Worm (Caenorhabditis elegans): ENCODE measurements around the gene T09B9.4.

The T09B9.4 gene

DNA sequence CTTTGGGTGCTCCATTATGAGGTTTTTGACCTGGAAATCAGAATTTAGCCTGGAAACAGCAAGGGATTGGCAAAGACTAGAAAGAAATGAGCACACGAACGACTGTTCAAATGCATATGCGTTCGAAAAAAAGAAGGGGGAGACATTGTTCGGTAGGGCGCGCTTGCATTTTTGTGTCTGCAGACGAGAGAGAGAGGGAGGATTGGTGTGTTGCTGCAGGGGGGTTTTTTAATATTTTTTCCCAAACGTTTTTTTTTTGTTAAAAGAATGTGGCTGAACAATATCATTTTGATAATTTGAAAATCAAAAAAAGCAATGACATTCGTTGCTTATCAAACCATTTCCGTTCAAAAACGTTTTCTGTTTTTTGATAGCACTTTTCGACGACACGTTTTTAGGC lies at the start of gene T09B9.4:
TSS of gene T09B9.4 (minus strand) at position 30 of the 400 bp plus-strand sequence.
- TF ChIP-seq zag-1 (tag; optimal IDR thresholded peaks at IDR 0.05): peak; percentile 16
- TF ChIP-seq ztf-4 (tag; optimal IDR thresholded peaks at IDR 0.05): no peak
- TF ChIP-seq mdl-1 (tag; optimal IDR thresholded peaks at IDR 0.05): no peak
- peak; percentile 40 for TF ChIP-seq fos-1 (tag; optimal IDR thresholded peaks at IDR 0.05)
- TF ChIP-seq nhr-129 (tag; optimal IDR thresholded peaks at IDR 0.05): peak; percentile 17
- TF ChIP-seq C34F6.9 (tag; optimal IDR thresholded peaks at IDR 0.05): peak; percentile 66

DNA sequence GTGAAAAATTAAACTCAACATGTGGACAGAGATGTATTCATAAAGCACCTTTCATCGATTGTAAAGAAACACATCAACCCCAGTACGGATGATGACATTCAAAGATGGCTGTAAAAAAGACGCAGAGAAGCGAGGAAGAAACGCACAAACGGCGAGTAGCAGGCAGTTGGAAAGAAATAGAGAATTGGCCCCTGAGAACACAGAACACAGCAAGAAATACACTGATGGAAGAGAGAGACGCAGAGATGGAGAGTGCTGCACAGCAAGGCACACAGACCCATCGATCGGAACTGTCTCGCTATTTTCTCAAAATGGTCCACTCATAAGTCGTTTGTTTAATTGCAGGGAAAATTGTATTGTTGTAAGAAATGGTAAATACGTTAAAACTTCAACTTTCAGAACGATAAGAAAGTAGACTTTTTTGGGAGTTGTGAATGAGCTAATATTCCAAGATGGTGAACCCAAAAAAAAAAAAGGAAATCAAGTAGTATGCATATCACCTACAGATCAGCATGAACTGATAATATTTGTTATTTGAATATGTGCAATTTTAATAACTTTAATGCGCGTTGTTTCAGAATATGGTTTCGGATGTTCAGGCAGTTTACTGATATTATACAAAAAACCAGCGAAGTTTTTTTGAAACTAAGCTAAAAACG lies 48.6 kb upstream of the T09B9.4 start:
- TF ChIP-seq fos-1 (tag; optimal IDR thresholded peaks at IDR 0.05) (peak; percentile 78), lsy-2 (tag; optimal IDR thresholded peaks at IDR 0.05) (peak in 1 of 2 experiments; percentile 52), nhr-23 (tag; optimal IDR thresholded peaks at IDR 0.05) (no peak), skn-1 (tag; optimal IDR thresholded peaks at IDR 0.05) (peak; percentile 81), unc-55 (GFP tag; optimal IDR thresholded peaks at IDR 0.05) (peak; percentile 68), crh-2 (tag; optimal IDR thresholded peaks at IDR 0.05) (peak; percentile 77), nhr-129 (tag; optimal IDR thresholded peaks at IDR 0.05) (peak; percentile 89), nhr-6 (tag; optimal IDR thresholded peaks at IDR 0.05) (peak; percentile 63), lin-39 (tag; optimal IDR thresholded peaks at IDR 0.05) (no peak), zag-1 (tag; optimal IDR thresholded peaks at IDR 0.05) (peak; percentile 41), F13H6.1 (tag; optimal IDR thresholded peaks at IDR 0.05) (peak; percentile 68), C34F6.9 (tag; optimal IDR thresholded peaks at IDR 0.05) (peak; percentile 76), sma-9 (GFP tag; optimal IDR thresholded peaks at IDR 0.05) (peak; percentile 26), sma-9 (tag; optimal IDR thresholded peaks at IDR 0.05) (no peak), blmp-1 (tag; optimal IDR thresholded peaks at IDR 0.05; ENCODE audit: insufficient read depth) (no peak), sma-3 (GFP tag; optimal IDR thresholded peaks at IDR 0.05) (peak; percentile 20)

DNA sequence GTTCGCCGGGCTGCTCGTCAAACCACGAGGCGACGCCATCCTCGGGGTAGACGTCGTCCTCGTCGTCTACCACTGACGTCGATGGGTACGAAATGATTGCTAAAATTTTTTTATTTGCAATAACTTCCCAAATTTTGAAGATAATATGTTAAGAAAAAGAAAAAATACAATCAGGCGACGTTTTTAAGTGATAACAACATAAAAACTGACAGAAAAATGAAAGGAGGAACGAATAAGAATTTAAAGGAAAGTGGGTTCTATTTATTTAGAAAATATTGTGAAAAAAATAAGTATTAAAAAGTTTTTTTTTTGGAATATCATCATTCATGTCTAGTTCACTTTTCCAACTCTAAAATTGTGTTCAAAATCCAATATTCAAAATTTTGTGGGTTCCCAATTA lies 48.0 kb upstream of the T09B9.4 start, which contains the start of gene dpy-22:
TSS of gene dpy-22 (minus strand) at position 101 of the 400 bp plus-strand sequence.
- TF ChIP-seq ama-1 (optimal IDR thresholded peaks at IDR 0.05): no peak
- no peak for TF ChIP-seq elt-3 (tag; optimal IDR thresholded peaks at IDR 0.05)
- no peak for TF ChIP-seq F13H6.1 (tag; optimal IDR thresholded peaks at IDR 0.05)
- no peak for TF ChIP-seq sma-3 (GFP tag; optimal IDR thresholded peaks at IDR 0.05)
- no peak for TF ChIP-seq lsy-2 (tag; optimal IDR thresholded peaks at IDR 0.05)
- TF ChIP-seq mdl-1 (tag; optimal IDR thresholded peaks at IDR 0.05): no peak
- no peak for TF ChIP-seq nhr-21 (tag; optimal IDR thresholded peaks at IDR 0.05)
- TF ChIP-seq snpc-4 (tag; optimal IDR thresholded peaks at IDR 0.05): no peak
- no peak for TF ChIP-seq zag-1 (tag; optimal IDR thresholded peaks at IDR 0.05)
- TF ChIP-seq elt-1 (tag; optimal IDR thresholded peaks at IDR 0.05): no peak

DNA sequence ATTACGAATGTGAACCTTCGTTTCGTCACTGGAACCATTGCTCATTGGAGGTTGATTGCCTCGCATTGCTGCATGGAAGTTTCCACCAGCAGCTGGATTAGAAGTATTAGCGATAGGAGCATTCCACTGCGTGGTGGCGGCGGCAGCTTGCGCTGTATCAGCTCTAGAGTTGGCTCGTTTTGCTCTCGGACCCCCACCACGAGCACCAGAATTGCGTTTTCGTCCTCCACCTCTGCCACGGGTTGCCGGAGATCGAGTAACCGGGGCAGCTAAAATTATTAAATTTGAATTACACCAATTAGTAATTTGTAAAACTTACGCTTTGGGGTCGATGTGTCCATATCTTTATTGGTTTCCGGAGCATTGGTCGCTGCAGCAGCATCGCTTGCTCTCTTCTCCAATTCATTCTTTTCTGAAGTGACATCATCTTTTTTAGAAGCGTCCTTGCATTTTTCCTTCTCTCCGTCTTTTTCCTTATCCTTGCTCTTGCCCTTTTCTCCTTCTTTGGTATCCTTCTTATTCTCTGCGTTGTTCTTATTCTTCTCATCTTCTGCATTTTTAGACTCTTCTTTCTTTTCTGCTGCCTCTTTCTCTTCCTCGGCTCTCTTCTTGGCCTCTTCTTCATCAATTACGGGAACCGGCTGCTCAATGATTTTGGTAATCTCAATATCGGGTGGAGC lies 40.1 kb upstream of the T09B9.4 start:
- TF ChIP-seq blmp-1 (tag; optimal IDR thresholded peaks at IDR 0.05; ENCODE audit: insufficient read depth): no peak
- TF ChIP-seq sma-9 (GFP tag; optimal IDR thresholded peaks at IDR 0.05): peak; percentile 48
- no peak for TF ChIP-seq sma-9 (tag; optimal IDR thresholded peaks at IDR 0.05)
- TF ChIP-seq fos-1 (tag; optimal IDR thresholded peaks at IDR 0.05): no peak
- peak; percentile 58 for TF ChIP-seq zag-1 (tag; optimal IDR thresholded peaks at IDR 0.05)
- no peak for TF ChIP-seq Y55F3AM.14 (GFP tag; optimal IDR thresholded peaks at IDR 0.05)
- peak; percentile 55 for TF ChIP-seq C34F6.9 (tag; optimal IDR thresholded peaks at IDR 0.05)
- TF ChIP-seq lin-11 (tag; optimal IDR thresholded peaks at IDR 0.05): no peak
- no peak for TF ChIP-seq dmd-4 (tag; optimal IDR thresholded peaks at IDR 0.05)
- TF ChIP-seq nhr-21 (tag; optimal IDR thresholded peaks at IDR 0.05): no peak
- TF ChIP-seq lin-13 (GFP tag; optimal IDR thresholded peaks at IDR 0.05): no peak
- no peak for TF ChIP-seq sem-4 (tag; optimal IDR thresholded peaks at IDR 0.05)
- TF ChIP-seq peb-1 (tag; optimal IDR thresholded peaks at IDR 0.05): no peak
- no peak for TF ChIP-seq ama-1 (optimal IDR thresholded peaks at IDR 0.05)
- TF ChIP-seq aly-2 (tag; optimal IDR thresholded peaks at IDR 0.05): no peak
- TF ChIP-seq ztf-4 (tag; optimal IDR thresholded peaks at IDR 0.05): no peak
- no peak for TF ChIP-seq mab-5 (tag; optimal IDR thresholded peaks at IDR 0.05)
- no peak for TF ChIP-seq gmeb-1 (tag; optimal IDR thresholded peaks at IDR 0.05)
- peak; percentile 37 for TF ChIP-seq nhr-129 (tag; optimal IDR thresholded peaks at IDR 0.05)
- TF ChIP-seq nhr-25 (tag; optimal IDR thresholded peaks at IDR 0.05): no peak
- no peak for TF ChIP-seq egl-27 (tag; optimal IDR thresholded peaks at IDR 0.05)
- peak; percentile 23 for TF ChIP-seq crh-2 (tag; optimal IDR thresholded peaks at IDR 0.05)
- TF ChIP-seq unc-39 (tag; optimal IDR thresholded peaks at IDR 0.05): no peak
- no peak for TF ChIP-seq ztf-1 (GFP tag; conservative IDR thresholded peaks at IDR 0.05)
- no peak for TF ChIP-seq elt-3 (tag; optimal IDR thresholded peaks at IDR 0.05)
- TF ChIP-seq lsy-2 (tag; optimal IDR thresholded peaks at IDR 0.05): no peak
- TF ChIP-seq ZK546.5 (tag; optimal IDR thresholded peaks at IDR 0.05): no peak
- TF ChIP-seq unc-55 (GFP tag; optimal IDR thresholded peaks at IDR 0.05): peak; percentile 24
- no peak for TF ChIP-seq ztf-11 (tag; optimal IDR thresholded peaks at IDR 0.05)
- no peak for TF ChIP-seq nhr-77 (tag; optimal IDR thresholded peaks at IDR 0.05)

Data from whole organism, L2 larva.